Worm (Caenorhabditis elegans) whole organism, young adult: ENCODE measurements around the gene F12A10.8.
A peak's percentile ranks its signal among the peaks of the same experiment; 100 is the strongest.

Source experiments
- D2030.7 ChIP-seq: fragments of 200-800 bp; sonication (Bioruptor generic); IDR thresholded peaks from 2 replicates; pipeline ENCODE4 v1.3.6; 2022; ENCODE audit warnings: missing genetic modification reagents, missing genetic modification characterization, missing compliant biosample characterization
- F33H1.4 ChIP-seq: fragments of 200-800 bp; sonication (Bioruptor generic); IDR thresholded peaks from 2 replicates; pipeline ENCODE4 v1.3.6; 2022; ENCODE audit warnings: missing genetic modification reagents, missing genetic modification characterization, missing compliant biosample characterization
- F49E8.2 ChIP-seq: sonication (generic microtip); optimal IDR thresholded peaks from 3 replicates; lab custom pipeline; 2017; ENCODE audit warnings: missing genetic modification characterization, mild to moderate bottlenecking, missing compliant biosample characterization, antibody characterized with exemption, moderate library complexity; ENCODE audit not compliant: insufficient read depth
- akir-1 ChIP-seq: fragments of 200-800 bp; sonication (Bioruptor generic); optimal IDR thresholded peaks from 2 replicates; lab custom pipeline; 2018; ENCODE audit warnings: mild to moderate bottlenecking, missing genetic modification characterization, moderate library complexity, missing compliant biosample characterization
- ama-1 ChIP-seq, 3 experiments: fragments of 150-350 bp in 1 of 3; sonication (generic microtip) in 2 of 3; optimal IDR thresholded peaks; 2 replicates each; lab custom pipeline; 2014 to 2018; ENCODE audit warnings: missing biosample characterization in 2 of 3, missing genetic modification characterization in 2 of 3, missing genetic modification reagents in 2 of 3
- aptf-3 ChIP-seq: fragments of 200-800 bp; sonication (Bioruptor generic); IDR thresholded peaks from 2 replicates; pipeline ENCODE4 v1.3.6; 2022; ENCODE audit warnings: missing genetic modification characterization, missing compliant biosample characterization
- atf-7 ChIP-seq: sonication (generic microtip); optimal IDR thresholded peaks from 2 replicates; lab custom pipeline; 2017; ENCODE audit warnings: mild to moderate bottlenecking, missing genetic modification characterization, missing compliant biosample characterization
- athp-1 ChIP-seq: sonication (generic microtip); optimal IDR thresholded peaks from 2 replicates; lab custom pipeline; 2017; ENCODE audit warnings: mild to moderate bottlenecking, missing genetic modification characterization, missing compliant biosample characterization
- attf-5 ChIP-seq: fragments of 200-800 bp; sonication (Bioruptor generic); optimal IDR thresholded peaks from 2 replicates; lab custom pipeline; 2018; ENCODE audit warnings: mild to moderate bottlenecking, missing genetic modification characterization, missing compliant biosample characterization
- cebp-1 ChIP-seq, 2 experiments: fragments of 200-800 bp in 1 of 2; sonication (Bioruptor generic) in 1 of 2; sonication (generic microtip) in 1 of 2; IDR thresholded peaks in 1 of 2; optimal IDR thresholded peaks in 1 of 2; 2 replicates each; pipeline versions ENCODE4 v1.3.6 to Lab custom; 2017 to 2022; ENCODE audit warnings: missing compliant biosample characterization in 2 of 2, missing genetic modification characterization in 2 of 2, mild to moderate bottlenecking in 1 of 2, missing genetic modification reagents in 1 of 2, moderate library complexity in 1 of 2
- dpff-1 ChIP-seq: sonication (generic microtip); optimal IDR thresholded peaks from 2 replicates; lab custom pipeline; 2017; ENCODE audit warnings: mild to moderate bottlenecking, missing genetic modification characterization, missing compliant biosample characterization
- efl-1 ChIP-seq: fragments of 150-350 bp; optimal IDR thresholded peaks from 2 replicates; lab custom pipeline; 2014; ENCODE audit warnings: missing biosample characterization, missing genetic modification reagents, missing genetic modification characterization
- egl-18 ChIP-seq: fragments of 200-800 bp; sonication (Bioruptor generic); IDR thresholded peaks from 2 replicates; pipeline ENCODE4 v1.3.6; 2022; ENCODE audit warnings: missing genetic modification reagents, missing genetic modification characterization, missing compliant biosample characterization
- ets-4 ChIP-seq: fragments of 200-800 bp; sonication (Bioruptor generic); optimal IDR thresholded peaks from 2 replicates; lab custom pipeline; 2018; ENCODE audit warnings: mild to moderate bottlenecking, missing genetic modification characterization, missing compliant biosample characterization
- him-1 ChIP-seq: sonication (generic microtip); optimal IDR thresholded peaks from 2 replicates; lab custom pipeline; 2016; ENCODE audit warnings: missing genotype, missing genetic modification reagents, missing genetic modification characterization, missing compliant biosample characterization
- hmg-1.2 ChIP-seq: fragments of 200-800 bp; sonication (Bioruptor generic); IDR thresholded peaks from 2 replicates; pipeline ENCODE4 v1.3.6; 2022; ENCODE audit warnings: missing genetic modification reagents, missing genetic modification characterization, missing compliant biosample characterization
- hrde-1 ChIP-seq: sonication (generic microtip); optimal IDR thresholded peaks from 2 replicates; lab custom pipeline; 2016; ENCODE audit warnings: missing genetic modification characterization, mild to moderate bottlenecking, missing compliant biosample characterization, moderate library complexity, missing genotype, missing genetic modification reagents, borderline replicate concordance
- hsf-1 ChIP-seq: fragments of 200-800 bp; sonication (Bioruptor generic); IDR thresholded peaks from 2 replicates; pipeline ENCODE4 v1.3.6; 2022; ENCODE audit warnings: missing genetic modification reagents, missing genetic modification characterization, missing compliant biosample characterization
- lin-54 ChIP-seq: fragments of 200-800 bp; sonication (Bioruptor generic); optimal IDR thresholded peaks from 2 replicates; lab custom pipeline; 2018; ENCODE audit warnings: mild to moderate bottlenecking, missing genetic modification characterization, missing compliant biosample characterization
- lsl-1 ChIP-seq: fragments of 200-800 bp; sonication (Bioruptor generic); optimal IDR thresholded peaks from 2 replicates; lab custom pipeline; 2018; ENCODE audit warnings: mild to moderate bottlenecking, missing genetic modification characterization, moderate library complexity, missing compliant biosample characterization
- madf-3 ChIP-seq: fragments of 200-800 bp; sonication (Bioruptor generic); IDR thresholded peaks from 2 replicates; pipeline ENCODE4 v1.3.6; 2022; ENCODE audit warnings: missing genetic modification reagents, missing genetic modification characterization, missing compliant biosample characterization
- madf-6 ChIP-seq: fragments of 200-800 bp; sonication (Bioruptor generic); IDR thresholded peaks from 2 replicates; pipeline ENCODE4 v1.3.6; 2022; ENCODE audit warnings: missing genetic modification reagents, missing genetic modification characterization, missing compliant biosample characterization
- mel-28 ChIP-seq: sonication (generic microtip); optimal IDR thresholded peaks from 2 replicates; lab custom pipeline; 2016; ENCODE audit warnings: borderline replicate concordance, mild to moderate bottlenecking, missing genetic modification characterization, missing compliant biosample characterization
- nfya-1 ChIP-seq: sonication (generic microtip); optimal IDR thresholded peaks from 2 replicates; lab custom pipeline; 2017; ENCODE audit warnings: antibody characterized with exemption, missing compliant biosample characterization, missing genetic modification characterization, borderline replicate concordance; ENCODE audit not compliant: insufficient read depth
- nhr-27 ChIP-seq: fragments of 200-800 bp; sonication (Bioruptor generic); optimal IDR thresholded peaks from 2 replicates; lab custom pipeline; 2018; ENCODE audit warnings: mild to moderate bottlenecking, missing genetic modification characterization, moderate library complexity, missing compliant biosample characterization
- rpc-1 ChIP-seq, 2 experiments: fragments of 150-350 bp in 1 of 2; sonication (generic microtip) in 1 of 2; optimal IDR thresholded peaks; 2 replicates each; lab custom pipeline; 2014 to 2018; ENCODE audit warnings: missing biosample characterization in 1 of 2, missing genetic modification characterization in 1 of 2, missing genetic modification reagents in 1 of 2, missing genotype in 1 of 2
- xnd-1 ChIP-seq: sonication (generic microtip); optimal IDR thresholded peaks from 2 replicates; lab custom pipeline; 2016; ENCODE audit warnings: missing genotype, missing genetic modification reagents, missing genetic modification characterization, missing compliant biosample characterization
- zim-3 ChIP-seq: sonication (generic microtip); optimal IDR thresholded peaks from 2 replicates; lab custom pipeline; 2017; ENCODE audit warnings: mild to moderate bottlenecking, missing genetic modification characterization, moderate library complexity, missing compliant biosample characterization

Gene F12A10.8

DNA sequence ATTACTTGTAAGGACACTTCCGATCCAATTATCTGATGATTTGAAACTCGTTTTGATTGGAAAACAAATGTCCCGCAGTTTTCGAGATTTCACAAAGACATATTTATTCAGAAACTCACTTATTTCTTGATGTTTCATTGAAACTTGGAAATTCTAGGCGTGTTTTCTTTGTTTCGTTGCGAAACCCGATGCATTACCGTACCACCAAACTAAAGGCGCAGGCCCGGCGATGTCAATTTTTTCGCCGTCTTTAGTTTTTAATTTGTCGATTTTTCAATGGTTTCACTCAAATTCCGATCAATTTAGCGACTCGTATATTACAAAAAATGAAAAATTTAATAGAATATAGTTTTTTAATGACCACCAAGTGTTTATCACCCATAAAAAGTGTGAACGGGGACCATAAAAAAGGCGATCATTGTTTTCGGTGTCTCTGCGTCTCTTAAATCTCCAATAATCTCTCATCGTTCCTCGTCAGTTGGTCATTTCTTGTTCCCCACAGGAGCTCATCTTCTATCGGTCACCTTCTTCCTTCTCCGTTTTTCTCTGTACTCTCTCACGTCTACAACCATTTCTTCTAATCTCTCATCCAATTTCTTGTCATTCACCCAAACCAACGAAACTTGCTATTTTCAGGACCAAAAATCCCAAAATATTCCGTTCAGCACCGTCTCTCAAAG is 35.0 kb downstream of the F12A10.8 start, which contains the start of gene clr-1 (continued):
- TF ChIP-seq efl-1 (GFP tag; lab: Kevin White, UChicago) (peak; percentile 6), egl-18 (GFP tag; lab: Robert Waterston, UW) (no peak), madf-6 (GFP tag; lab: Robert Waterston, UW) (peak; percentile 94), aptf-3 (GFP tag; lab: Robert Waterston, UW) (no peak), lin-54 (GFP tag; lab: Kevin White, UChicago) (peak; percentile 9), D2030.7 (GFP tag; lab: Robert Waterston, UW) (peak; percentile 28; the same call in 1 of the 2 replicates)

DNA sequence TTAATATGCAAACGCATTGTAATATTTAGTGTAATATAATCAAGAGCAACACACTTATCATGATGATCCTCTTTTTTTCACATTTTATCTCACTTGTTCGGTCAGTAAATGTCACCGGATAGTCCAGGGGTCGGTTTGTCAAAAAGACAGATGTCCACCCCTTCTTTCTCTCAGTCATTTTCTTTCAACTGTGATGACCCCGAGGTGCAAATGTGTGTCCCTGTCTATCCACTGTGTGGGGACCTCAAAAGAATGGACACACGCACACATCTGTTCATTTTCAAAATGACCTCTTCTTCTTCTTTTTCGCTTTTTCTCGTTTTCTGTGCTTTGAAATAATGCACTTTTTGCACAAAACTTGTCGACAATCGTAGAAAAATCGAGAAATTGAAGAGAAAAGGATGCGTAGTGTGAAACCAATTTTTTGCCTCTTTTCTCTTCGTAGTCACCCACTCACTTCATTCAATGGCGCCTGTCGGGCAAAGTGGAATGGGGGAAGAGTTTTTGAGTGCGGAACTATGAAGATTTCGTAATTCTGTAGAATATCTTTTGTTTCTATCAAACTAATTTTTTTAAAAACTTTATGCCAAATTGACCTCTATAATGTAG is 37.1 kb downstream of the F12A10.8 start:
- TF ChIP-seq attf-5 (no peak), cebp-1 (GFP tag; IDR thresholded peaks at IDR 0.05; lab: Robert Waterston, UW) (no peak), cebp-1 (tag; optimal IDR thresholded peaks at IDR 0.05; lab: Kevin White, UChicago) (peak; percentile 70), atf-7 (tag; lab: Kevin White, UChicago) (no peak)

DNA sequence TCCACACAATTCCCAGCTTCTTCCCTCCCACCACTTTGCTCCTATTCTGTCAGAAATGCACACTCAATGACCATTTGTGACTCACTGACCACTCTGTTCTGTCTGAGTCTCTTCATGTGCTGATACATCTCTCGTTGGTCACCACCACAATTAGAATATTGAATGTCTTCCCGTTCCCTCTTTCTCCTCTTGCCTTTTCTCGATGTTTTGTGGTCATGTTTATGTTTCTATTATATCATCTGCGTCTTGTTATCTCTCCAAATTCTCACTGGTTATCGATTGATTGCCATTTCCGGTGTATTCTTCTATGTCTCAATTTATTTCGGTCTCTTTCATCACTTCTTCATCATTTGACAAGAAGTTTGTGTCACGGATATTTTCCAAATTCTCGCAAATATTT is 40.0 kb downstream of the F12A10.8 start:
- TF ChIP-seq rpc-1 (optimal IDR thresholded peaks at IDR 0.05; lab: Kevin White, UChicago) (no peak), rpc-1 (tag; optimal IDR thresholded peaks at IDR 0.05; lab: Kevin White, UChicago) (no peak), nfya-1 (tag; lab: Kevin White, UChicago) (no peak), hsf-1 (GFP tag; lab: Robert Waterston, UW) (no peak), athp-1 (no peak), aptf-3 (GFP tag; lab: Robert Waterston, UW) (no peak)

DNA sequence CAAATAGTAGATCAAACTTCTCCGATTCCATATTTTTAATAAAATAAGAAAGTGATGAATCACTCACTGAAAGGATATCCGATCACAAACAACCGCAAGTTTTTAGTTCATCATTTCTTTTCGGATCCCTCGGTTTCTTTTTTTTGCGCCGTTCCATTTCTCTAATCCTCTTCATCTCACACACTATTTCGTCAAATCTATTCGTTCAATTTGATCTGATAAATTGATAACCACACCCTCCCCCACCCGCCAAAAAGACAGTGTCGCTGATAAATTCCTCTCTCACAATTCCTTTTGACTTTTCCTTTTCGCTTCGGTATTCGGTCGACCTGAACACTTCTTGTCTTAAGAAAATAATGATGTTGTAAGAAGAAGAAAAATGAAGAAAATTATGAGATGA is 41.3 kb downstream of the F12A10.8 start:
- TF ChIP-seq F49E8.2 (tag; lab: Kevin White, UChicago) (no peak), ets-4 (GFP tag; lab: Kevin White, UChicago) (no peak), him-1 (tag; lab: Kevin White, UChicago) (no peak), nhr-27 (tag; lab: Kevin White, UChicago) (no peak), akir-1 (no peak), hmg-1.2 (GFP tag; lab: Robert Waterston, UW) (peak; percentile 87)

DNA sequence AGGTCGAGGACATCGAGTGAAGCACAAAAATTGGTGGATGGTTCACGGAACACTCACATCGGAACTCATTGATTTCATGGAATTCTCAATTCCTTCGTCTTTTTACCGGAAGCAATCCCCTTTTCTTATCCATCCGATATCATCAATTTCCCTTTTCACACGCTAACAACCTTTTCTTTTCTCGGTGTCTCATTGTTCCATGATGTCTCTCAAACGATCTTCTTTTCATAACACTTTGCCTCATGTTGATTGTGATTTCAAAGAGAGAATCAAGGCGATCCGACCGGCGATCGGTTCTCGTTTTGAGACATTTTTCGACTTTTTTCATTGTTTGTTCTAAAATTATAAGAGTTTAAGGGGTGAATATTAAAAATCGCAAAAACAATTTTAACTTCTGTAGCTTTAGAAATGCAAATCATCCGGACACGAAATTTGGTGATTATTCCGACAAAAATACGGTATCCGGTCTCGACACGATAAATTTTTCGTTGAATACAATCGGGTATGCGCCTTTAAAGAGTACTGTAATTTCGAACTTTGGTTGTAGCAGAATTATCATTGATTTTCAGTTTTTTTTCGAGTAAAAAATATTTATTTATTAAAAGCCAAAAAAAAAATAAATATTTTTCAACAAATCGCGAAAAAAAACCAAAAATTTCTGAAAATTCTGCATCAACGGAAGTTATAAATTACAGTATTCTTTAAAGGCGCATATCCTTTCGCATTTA is 42.0 kb downstream of the F12A10.8 start:
- TF ChIP-seq F33H1.4 (peak; percentile 57; the same call in 1 of the 2 replicates), mel-28 (tag; lab: Kevin White, UChicago) (no peak), dpff-1 (no peak), madf-3 (0 out of 2 replicates have a peak, but pooled peaks have one; percentile 46), xnd-1 (tag; lab: Kevin White, UChicago) (peak; percentile 39), hrde-1 (no peak), D2030.7 (GFP tag; lab: Robert Waterston, UW) (no peak), lsl-1 (GFP tag; lab: Kevin White, UChicago) (peak; percentile 80), zim-3 (no peak), ama-1 (optimal IDR thresholded peaks at IDR 0.05; lab: Kevin White, UChicago) (no peak), ama-1 (GFP tag; optimal IDR thresholded peaks at IDR 0.05; lab: Kevin White, UChicago) (no peak)
